Worm (Caenorhabditis elegans) whole organism, L1 larva: ENCODE measurements around the gene F10G7.10.

Experiments used
- aha-1 ChIP-seq: fragments of 150-350 bp; optimal IDR thresholded peaks from 2 replicates; lab custom pipeline; 2014; ENCODE audit warnings: missing biosample characterization, missing genetic modification characterization
- alr-1 ChIP-seq: fragments of 200-800 bp; sonication (Bioruptor generic); optimal IDR thresholded peaks from 2 replicates; lab custom pipeline; 2018; ENCODE audit warnings: borderline replicate concordance, mild to moderate bottlenecking, missing genetic modification characterization, missing compliant biosample characterization
- ama-1 ChIP-seq: fragments of 150-350 bp; optimal IDR thresholded peaks from 2 replicates; lab custom pipeline; 2014
- blmp-1 ChIP-seq: fragments of 150-350 bp; optimal IDR thresholded peaks from 2 replicates; lab custom pipeline; 2014; ENCODE audit warnings: missing biosample characterization, missing genetic modification characterization
- ceh-82 ChIP-seq, 3 experiments: fragments of 150-350 bp in 1 of 3; sonication (generic microtip) in 2 of 3; optimal IDR thresholded peaks; 2 replicates each; lab custom pipeline; 2014 to 2017; ENCODE audit warnings: missing biosample characterization in 3 of 3, missing genetic modification characterization in 3 of 3
- ceh-88 ChIP-seq: fragments of 200-800 bp; sonication (Bioruptor generic); IDR thresholded peaks from 2 replicates; pipeline ENCODE4 v1.3.6; 2022; ENCODE audit warnings: missing genetic modification characterization, missing compliant biosample characterization
- ceh-90 ChIP-seq: sonication (generic microtip); optimal IDR thresholded peaks from 2 replicates; lab custom pipeline; 2016; ENCODE audit warnings: missing genetic modification characterization, missing compliant biosample characterization
- efl-1 ChIP-seq, 4 experiments: fragments of 150-350 bp; optimal IDR thresholded peaks in 3 of 4; peaks in 1 of 4; 1 replicate in 1 of 4; 2 replicates in 3 of 4; lab custom pipeline; 2014; ENCODE audit warnings: missing biosample characterization in 2 of 4, missing genetic modification characterization in 2 of 4, missing genetic modification reagents in 2 of 4
- egl-27 ChIP-seq, 2 experiments: fragments of 150-350 bp in 1 of 2; sonication (generic microtip); optimal IDR thresholded peaks; 3 replicates each; lab custom pipeline; 2017 to 2018; ENCODE audit warnings: missing biosample characterization in 2 of 2, missing genetic modification characterization in 2 of 2, missing genetic modification reagents in 2 of 2
- elt-2 ChIP-seq: sonication (generic microtip); optimal IDR thresholded peaks from 2 replicates; lab custom pipeline; 2016; ENCODE audit warnings: missing genetic modification characterization, mild to moderate bottlenecking, inconsistent platforms, missing compliant biosample characterization, missing genetic modification reagents
- fkh-10 ChIP-seq: sonication (generic microtip); optimal IDR thresholded peaks from 2 replicates; lab custom pipeline; 2017; ENCODE audit warnings: missing biosample characterization, missing genetic modification reagents, missing genetic modification characterization
- fkh-4 ChIP-seq: sonication (generic microtip); optimal IDR thresholded peaks from 2 replicates; lab custom pipeline; 2016; ENCODE audit warnings: missing compliant biosample characterization, missing genetic modification characterization, borderline replicate concordance
- hlh-17 ChIP-seq: fragments of 200-800 bp; sonication (Bioruptor generic); optimal IDR thresholded peaks from 2 replicates; lab custom pipeline; 2018; ENCODE audit warnings: missing genetic modification characterization, mild to moderate bottlenecking, missing compliant biosample characterization, moderate library complexity, borderline replicate concordance
- hpl-2 ChIP-seq: fragments of 150-350 bp; optimal IDR thresholded peaks from 2 replicates; lab custom pipeline; 2014; ENCODE audit warnings: missing biosample characterization, missing genetic modification reagents, missing genetic modification characterization
- irx-1 ChIP-seq: sonication (generic microtip); optimal IDR thresholded peaks from 2 replicates; lab custom pipeline; 2016; ENCODE audit warnings: missing genetic modification characterization, missing compliant biosample characterization
- isw-1 ChIP-seq: fragments of 200-800 bp; sonication (Bioruptor generic); IDR thresholded peaks from 2 replicates; pipeline ENCODE4 v1.3.6; 2022; ENCODE audit warnings: missing genetic modification characterization, missing compliant biosample characterization
- lin-14 ChIP-seq: fragments of 200-800 bp; sonication (Bioruptor generic); optimal IDR thresholded peaks from 2 replicates; lab custom pipeline; 2018; ENCODE audit warnings: mild to moderate bottlenecking, missing genetic modification characterization, moderate library complexity, missing compliant biosample characterization
- lin-35 ChIP-seq, 2 experiments: fragments of 150-350 bp; optimal IDR thresholded peaks; 2 replicates each; lab custom pipeline; 2014; ENCODE audit warnings: missing biosample characterization in 2 of 2, missing genetic modification characterization in 2 of 2, missing genetic modification reagents in 2 of 2
- lir-3 ChIP-seq: sonication (generic microtip); optimal IDR thresholded peaks from 2 replicates; lab custom pipeline; 2016; ENCODE audit warnings: mild to moderate bottlenecking, missing genetic modification characterization, moderate library complexity, missing compliant biosample characterization; ENCODE audit not compliant: poor library complexity
- lsy-2 ChIP-seq, 2 experiments: fragments of 150-350 bp; optimal IDR thresholded peaks; 2 replicates each; lab custom pipeline; 2014; ENCODE audit warnings: missing biosample characterization in 2 of 2, missing genetic modification characterization in 2 of 2
- nhr-12 ChIP-seq: sonication (generic microtip); optimal IDR thresholded peaks from 2 replicates; lab custom pipeline; 2017; ENCODE audit warnings: missing biosample characterization, missing genetic modification characterization
- nhr-19 ChIP-seq: fragments of 200-800 bp; sonication (Bioruptor generic); conservative IDR thresholded peaks from 2 replicates; pipeline ENCODE4 v1.3.6; 2022; ENCODE audit warnings: missing genetic modification characterization, missing compliant biosample characterization
- nhr-20 ChIP-seq: sonication (generic microtip); optimal IDR thresholded peaks from 2 replicates; lab custom pipeline; 2016; ENCODE audit warnings: mild to moderate bottlenecking, missing genetic modification characterization, missing compliant biosample characterization
- nhr-47 ChIP-seq: sonication (generic microtip); optimal IDR thresholded peaks from 2 replicates; lab custom pipeline; 2016; ENCODE audit warnings: mild to moderate bottlenecking, missing genetic modification characterization, moderate library complexity, missing compliant biosample characterization
- nhr-71 ChIP-seq: sonication (generic microtip); optimal IDR thresholded peaks from 2 replicates; lab custom pipeline; 2016; ENCODE audit warnings: mild to moderate bottlenecking, missing genetic modification characterization, moderate library complexity, missing compliant biosample characterization
- nhr-76 ChIP-seq: sonication (generic microtip); optimal IDR thresholded peaks from 2 replicates; lab custom pipeline; 2017; ENCODE audit warnings: missing biosample characterization, missing genetic modification characterization
- nhr-85 ChIP-seq: sonication (generic microtip); peaks from one replicate; lab custom pipeline; 2016; ENCODE audit warnings: missing genetic modification characterization, inconsistent platforms, missing compliant biosample characterization
- pag-3 ChIP-seq: sonication (generic microtip); optimal IDR thresholded peaks from 2 replicates; lab custom pipeline; 2017; ENCODE audit warnings: missing genetic modification characterization, mild to moderate bottlenecking, missing compliant biosample characterization, antibody characterized with exemption, borderline replicate concordance; ENCODE audit not compliant: insufficient read depth
- skn-1 ChIP-seq: fragments of 150-350 bp; optimal IDR thresholded peaks from 2 replicates; lab custom pipeline; 2014; ENCODE audit warnings: missing biosample characterization, missing genetic modification characterization
- snpc-4 ChIP-seq: fragments of 150-350 bp; optimal IDR thresholded peaks from 2 replicates; lab custom pipeline; 2014; ENCODE audit warnings: missing biosample characterization, missing genetic modification characterization
- snu-23 ChIP-seq: sonication (generic microtip); optimal IDR thresholded peaks from 2 replicates; lab custom pipeline; 2016; ENCODE audit warnings: missing genetic modification characterization, missing compliant biosample characterization
- sox-4 ChIP-seq: sonication (generic microtip); optimal IDR thresholded peaks from 2 replicates; lab custom pipeline; 2016; ENCODE audit warnings: missing genetic modification characterization, missing compliant biosample characterization
- swsn-7 ChIP-seq: sonication (generic microtip); optimal IDR thresholded peaks from 2 replicates; lab custom pipeline; 2016; ENCODE audit warnings: missing genetic modification characterization, missing compliant biosample characterization
- unc-62 ChIP-seq: fragments of 150-350 bp; optimal IDR thresholded peaks from 2 replicates; lab custom pipeline; 2014; ENCODE audit warnings: missing biosample characterization, missing genetic modification reagents, missing genetic modification characterization
- unc-86 ChIP-seq: sonication (generic microtip); optimal IDR thresholded peaks from 2 replicates; lab custom pipeline; 2016; ENCODE audit warnings: missing genetic modification characterization, missing compliant biosample characterization
- unc-98 ChIP-seq: fragments of 200-800 bp; sonication (Bioruptor generic); IDR thresholded peaks from 2 replicates; pipeline ENCODE4 v1.3.6; 2022; ENCODE audit warnings: missing genetic modification characterization, missing compliant biosample characterization
- vab-15 ChIP-seq: sonication (generic microtip); optimal IDR thresholded peaks from 2 replicates; lab custom pipeline; 2017; ENCODE audit warnings: missing genotype, mild to moderate bottlenecking, missing genetic modification characterization, missing compliant biosample characterization
- zip-4 ChIP-seq: fragments of 200-800 bp; sonication (Bioruptor generic); optimal IDR thresholded peaks from 2 replicates; lab custom pipeline; 2018; ENCODE audit warnings: mild to moderate bottlenecking, missing genetic modification characterization, moderate library complexity, missing compliant biosample characterization
- ztf-11 ChIP-seq, 2 experiments: sonication (generic microtip); optimal IDR thresholded peaks; 2 replicates each; lab custom pipeline; 2016 to 2017; ENCODE audit warnings: missing genetic modification characterization in 2 of 2, missing biosample characterization in 1 of 2, missing compliant biosample characterization in 1 of 2

The F10G7.10 gene

DNA sequence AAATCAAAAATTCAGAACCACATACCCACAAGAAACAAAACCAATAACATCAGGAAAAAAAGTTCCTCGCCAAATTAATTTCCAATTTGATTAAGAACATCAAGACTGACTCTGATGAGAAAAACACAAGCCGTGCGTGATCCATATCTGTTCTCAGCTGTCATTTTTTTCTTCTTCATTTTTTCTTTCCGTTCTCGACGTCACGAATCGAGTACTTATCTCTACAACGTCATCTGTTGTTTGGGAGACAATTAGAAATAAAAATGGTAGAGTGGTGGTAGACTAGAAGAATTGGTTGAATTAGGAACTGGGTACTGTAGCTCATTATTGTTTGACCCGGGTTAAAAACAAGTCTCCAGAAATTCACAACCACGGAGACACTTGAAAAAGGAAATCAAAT is 35.0 kb upstream of the F10G7.10 start:
- TF ChIP-seq irx-1 (tag; lab: Kevin White, UChicago) = no peak
- peak; percentile 48 for TF ChIP-seq nhr-20 (tag; lab: Kevin White, UChicago)
- TF ChIP-seq nhr-71 = peak; percentile 31
- no peak for TF ChIP-seq unc-62
- peak; percentile 37 for TF ChIP-seq lin-14 (GFP tag; lab: Kevin White, UChicago)
- peak in 1 of 2 experiments; percentile 38 for TF ChIP-seq lsy-2 (tag; optimal IDR thresholded peaks at IDR 0.05; lab: Kevin White, UChicago)
- TF ChIP-seq nhr-85 (tag; lab: Kevin White, UChicago) = peak; percentile 93
- TF ChIP-seq nhr-19 (GFP tag; lab: Robert Waterston, UW) = no peak
- TF ChIP-seq unc-98 (GFP tag; lab: Robert Waterston, UW) = no peak
- TF ChIP-seq ceh-90 (tag; lab: Kevin White, UChicago) = no peak
- peak; percentile 36 for TF ChIP-seq blmp-1 (tag; lab: Kevin White, UChicago)
- TF ChIP-seq snu-23 = peak; percentile 9
- TF ChIP-seq vab-15 (tag; lab: Kevin White, UChicago) = no peak
- TF ChIP-seq nhr-12 = no peak
- no peak for TF ChIP-seq fkh-4 (tag; lab: Kevin White, UChicago)
- TF ChIP-seq pag-3 (tag; lab: Kevin White, UChicago) = no peak
- no peak for TF ChIP-seq ceh-88 (GFP tag; lab: Robert Waterston, UW)
- TF ChIP-seq lin-35 (GFP tag; optimal IDR thresholded peaks at IDR 0.05; lab: Kevin White, UChicago) = peak in 1 of 2 experiments; percentile 4
- TF ChIP-seq zip-4 (GFP tag; lab: Kevin White, UChicago) = no peak
- TF ChIP-seq, all 84 proteins: peak for 8

DNA sequence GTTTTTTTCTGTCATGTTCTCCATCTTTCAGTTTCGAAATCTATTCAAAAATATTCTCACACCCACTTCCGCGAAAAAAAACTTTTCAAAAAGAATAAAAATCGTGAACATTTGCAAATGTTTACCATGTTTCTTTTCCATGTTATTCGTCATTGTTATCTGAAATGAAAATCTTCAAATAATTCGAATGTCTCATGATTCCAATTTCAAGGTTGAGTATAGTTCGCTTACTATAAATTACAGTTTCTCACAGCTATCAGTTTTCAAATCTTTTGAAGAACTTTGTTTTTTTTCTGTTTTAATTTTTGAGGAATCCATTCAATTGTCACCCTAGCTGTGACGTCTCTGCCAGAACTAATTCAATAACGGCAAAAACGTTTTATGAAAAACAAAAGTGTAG is 33.8 kb upstream of the F10G7.10 start:
- TF ChIP-seq isw-1 (GFP tag; lab: Robert Waterston, UW) (no peak), nhr-19 (GFP tag; lab: Robert Waterston, UW) (no peak), skn-1 (tag; lab: Kevin White, UChicago) (no peak), lir-3 (tag; lab: Kevin White, UChicago) (no peak), egl-27 (tag; optimal IDR thresholded peaks at IDR 0.05; lab: Kevin White, UChicago) (no peak), aha-1 (tag; lab: Kevin White, UChicago) (no peak), unc-62 (no peak), unc-86 (tag; lab: Kevin White, UChicago) (no peak), nhr-20 (tag; lab: Kevin White, UChicago) (peak; percentile 50), lin-14 (GFP tag; lab: Kevin White, UChicago) (peak; percentile 53), nhr-85 (tag; lab: Kevin White, UChicago) (peak; percentile 91), ceh-82 (tag; optimal IDR thresholded peaks at IDR 0.05; lab: Kevin White, UChicago) (no peak), ztf-11 (tag; optimal IDR thresholded peaks at IDR 0.05; lab: Kevin White, UChicago) (no peak), nhr-47 (tag; lab: Kevin White, UChicago) (no peak), alr-1 (tag; lab: Kevin White, UChicago) (no peak), nhr-71 (peak; percentile 13)

DNA sequence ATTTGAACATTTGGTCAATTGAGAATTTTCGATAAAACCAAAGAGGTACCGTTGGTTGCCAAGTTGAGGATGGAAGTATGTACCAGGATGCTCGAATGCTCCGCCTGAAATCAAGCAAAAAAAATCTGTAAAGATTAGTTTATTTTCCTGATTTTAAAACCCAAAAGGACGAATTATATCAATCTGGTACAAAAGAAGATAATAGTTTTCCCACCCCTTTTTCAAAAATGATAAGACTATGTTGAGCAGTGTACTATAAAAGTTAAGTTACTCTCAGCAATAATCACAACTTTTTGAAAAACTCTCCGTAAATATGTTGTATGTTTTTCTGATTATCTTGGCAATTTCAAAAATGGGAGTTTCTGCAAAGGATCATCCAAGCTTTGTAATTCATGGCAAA is 32.4 kb upstream of the F10G7.10 start, which contains the start of gene F26G1.3:
Gene F26G1.3 (plus strand): TSS at position 301 of the 400 bp plus-strand sequence.
- TF ChIP-seq nhr-76 (no peak), ceh-90 (tag; lab: Kevin White, UChicago) (no peak), nhr-47 (tag; lab: Kevin White, UChicago) (no peak), lsy-2 (tag; optimal IDR thresholded peaks at IDR 0.05; lab: Kevin White, UChicago) (no peak), blmp-1 (tag; lab: Kevin White, UChicago) (no peak), isw-1 (GFP tag; lab: Robert Waterston, UW) (no peak), elt-2 (tag; lab: Kevin White, UChicago) (no peak), ama-1 (lab: Kevin White, UChicago) (no peak), swsn-7 (tag; lab: Kevin White, UChicago) (no peak), snpc-4 (tag; lab: Kevin White, UChicago) (no peak), efl-1 (optimal IDR thresholded peaks at IDR 0.05; lab: Kevin White, UChicago) (no peak), efl-1 (GFP tag; optimal IDR thresholded peaks at IDR 0.05 in 1 of 2; lab: Kevin White, UChicago) (no peak), irx-1 (tag; lab: Kevin White, UChicago) (no peak), lir-3 (tag; lab: Kevin White, UChicago) (no peak), unc-86 (tag; lab: Kevin White, UChicago) (no peak), hpl-2 (GFP tag; lab: Kevin White, UChicago) (no peak), sox-4 (tag; lab: Kevin White, UChicago) (no peak), hlh-17 (GFP tag; lab: Kevin White, UChicago) (no peak), ztf-11 (tag; optimal IDR thresholded peaks at IDR 0.05; lab: Kevin White, UChicago) (no peak), fkh-10 (GFP tag; lab: Kevin White, UChicago) (no peak)
